Worm (Caenorhabditis elegans) whole organism, midembryonic: Measurements from ENCODE around the gene C42D8.1.

ENCODE experiments used
- T22C8.4 ChIP-seq: fragments of 200-800 bp; sonication (Bioruptor generic); IDR thresholded peaks from 2 replicates; pipeline ENCODE4 v1.3.6; 2022; ENCODE audit warnings: missing genetic modification characterization, missing compliant biosample characterization
- cog-1 ChIP-seq: sonication (generic microtip); optimal IDR thresholded peaks from 2 replicates; lab custom pipeline; 2016; ENCODE audit warnings: missing genetic modification characterization, missing compliant biosample characterization
- flt-1 ChIP-seq: fragments of 200-800 bp; sonication (Bioruptor generic); IDR thresholded peaks from 2 replicates; pipeline ENCODE4 v1.3.6; 2022; ENCODE audit warnings: missing genetic modification characterization, missing compliant biosample characterization
- klf-2 ChIP-seq: fragments of 200-800 bp; sonication (Bioruptor generic); conservative IDR thresholded peaks from 2 replicates; pipeline ENCODE4 v1.3.6; 2022; ENCODE audit warnings: missing genetic modification reagents, missing genetic modification characterization, missing compliant biosample characterization
- med-1 ChIP-seq: sonication (generic microtip); optimal IDR thresholded peaks from 2 replicates; lab custom pipeline; 2017; ENCODE audit warnings: missing genetic modification characterization, mild to moderate bottlenecking, missing compliant biosample characterization, antibody characterized with exemption, missing genetic modification reagents; ENCODE audit not compliant: insufficient read depth
- ref-1 ChIP-seq: fragments of 200-800 bp; sonication (Bioruptor generic); conservative IDR thresholded peaks from 2 replicates; pipeline ENCODE4 v1.3.6; 2022; ENCODE audit warnings: missing genetic modification reagents, missing genetic modification characterization, missing compliant biosample characterization
- tab-1 ChIP-seq: fragments of 200-800 bp; sonication (Bioruptor generic); IDR thresholded peaks from 2 replicates; pipeline ENCODE4 v1.3.6; 2022; ENCODE audit warnings: missing genetic modification characterization, missing compliant biosample characterization
- ztf-23 ChIP-seq: fragments of 200-800 bp; sonication (Bioruptor generic); IDR thresholded peaks from 2 replicates; pipeline ENCODE4 v1.3.6; 2022; ENCODE audit warnings: missing genetic modification reagents, missing genetic modification characterization, missing compliant biosample characterization
- ztf-29 ChIP-seq: fragments of 200-800 bp; sonication (Bioruptor generic); IDR thresholded peaks from 2 replicates; pipeline ENCODE4 v1.3.6; 2022; ENCODE audit warnings: missing genetic modification reagents, missing genetic modification characterization, missing compliant biosample characterization

The C42D8.1 gene

ce11 chrX:5109130-5109529 is at the start of gene C42D8.1:
TSS of gene C42D8.1 (plus strand) at chrX:5109506.
- TF ChIP-seq tab-1 (GFP tag; lab: Robert Waterston, UW) (no peak), ref-1 (GFP tag; lab: Robert Waterston, UW) (no peak), med-1 (GFP tag; lab: Kevin White, UChicago) (no peak), flt-1 (GFP tag; lab: Robert Waterston, UW) (no peak), klf-2 (GFP tag; lab: Robert Waterston, UW) (no peak), T22C8.4 (GFP tag; lab: Robert Waterston, UW) (no peak), cog-1 (tag; lab: Kevin White, UChicago) (no peak), ztf-23 (GFP tag; lab: Robert Waterston, UW) (no peak), ztf-29 (GFP tag; lab: Robert Waterston, UW) (no peak)

DNA sequence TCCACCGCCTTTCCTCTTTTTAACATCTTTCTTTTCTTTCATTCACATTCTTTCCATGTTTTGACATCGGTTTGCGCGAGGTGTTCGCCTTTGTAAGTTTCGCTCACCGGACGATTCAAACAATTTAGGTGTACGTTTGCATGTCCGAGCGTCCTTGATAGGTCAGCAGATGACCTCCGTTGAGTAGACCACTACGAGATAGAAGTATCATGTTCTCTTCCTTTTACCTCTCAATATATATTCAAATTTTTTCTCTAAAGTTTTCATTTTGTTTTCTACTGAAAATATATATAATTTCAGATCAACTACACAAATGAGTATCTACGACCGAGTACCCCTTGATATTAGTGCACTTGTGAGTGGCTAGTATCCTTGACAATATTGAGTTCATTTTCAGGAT is 48.5 kb upstream of the C42D8.1 start, which contains the start of gene C24H10.3:
Gene C24H10.3 (plus strand): TSS at position 301 of the 400 bp plus-strand sequence.
- no peak for TF ChIP-seq tab-1 (GFP tag; lab: Robert Waterston, UW)
- TF ChIP-seq ztf-23 (GFP tag; lab: Robert Waterston, UW): no peak
- TF ChIP-seq ztf-29 (GFP tag; lab: Robert Waterston, UW): no peak
- TF ChIP-seq T22C8.4 (GFP tag; lab: Robert Waterston, UW): no peak
- no peak for TF ChIP-seq ref-1 (GFP tag; lab: Robert Waterston, UW)
- no peak for TF ChIP-seq med-1 (GFP tag; lab: Kevin White, UChicago)
- TF ChIP-seq cog-1 (tag; lab: Kevin White, UChicago): no peak
- TF ChIP-seq klf-2 (GFP tag; lab: Robert Waterston, UW): no peak
- TF ChIP-seq flt-1 (GFP tag; lab: Robert Waterston, UW): no peak

ce11 chrX:5061763-5062162 is 47.5 kb upstream of the C42D8.1 start:
- no peak for TF ChIP-seq cog-1 (tag; lab: Kevin White, UChicago)
- TF ChIP-seq ztf-23 (GFP tag; lab: Robert Waterston, UW): no peak
- TF ChIP-seq flt-1 (GFP tag; lab: Robert Waterston, UW): no peak
- TF ChIP-seq tab-1 (GFP tag; lab: Robert Waterston, UW): no peak
- no peak for TF ChIP-seq ref-1 (GFP tag; lab: Robert Waterston, UW)
- no peak for TF ChIP-seq ztf-29 (GFP tag; lab: Robert Waterston, UW)
- no peak for TF ChIP-seq T22C8.4 (GFP tag; lab: Robert Waterston, UW)
- TF ChIP-seq med-1 (GFP tag; lab: Kevin White, UChicago): no peak
- no peak for TF ChIP-seq klf-2 (GFP tag; lab: Robert Waterston, UW)

DNA sequence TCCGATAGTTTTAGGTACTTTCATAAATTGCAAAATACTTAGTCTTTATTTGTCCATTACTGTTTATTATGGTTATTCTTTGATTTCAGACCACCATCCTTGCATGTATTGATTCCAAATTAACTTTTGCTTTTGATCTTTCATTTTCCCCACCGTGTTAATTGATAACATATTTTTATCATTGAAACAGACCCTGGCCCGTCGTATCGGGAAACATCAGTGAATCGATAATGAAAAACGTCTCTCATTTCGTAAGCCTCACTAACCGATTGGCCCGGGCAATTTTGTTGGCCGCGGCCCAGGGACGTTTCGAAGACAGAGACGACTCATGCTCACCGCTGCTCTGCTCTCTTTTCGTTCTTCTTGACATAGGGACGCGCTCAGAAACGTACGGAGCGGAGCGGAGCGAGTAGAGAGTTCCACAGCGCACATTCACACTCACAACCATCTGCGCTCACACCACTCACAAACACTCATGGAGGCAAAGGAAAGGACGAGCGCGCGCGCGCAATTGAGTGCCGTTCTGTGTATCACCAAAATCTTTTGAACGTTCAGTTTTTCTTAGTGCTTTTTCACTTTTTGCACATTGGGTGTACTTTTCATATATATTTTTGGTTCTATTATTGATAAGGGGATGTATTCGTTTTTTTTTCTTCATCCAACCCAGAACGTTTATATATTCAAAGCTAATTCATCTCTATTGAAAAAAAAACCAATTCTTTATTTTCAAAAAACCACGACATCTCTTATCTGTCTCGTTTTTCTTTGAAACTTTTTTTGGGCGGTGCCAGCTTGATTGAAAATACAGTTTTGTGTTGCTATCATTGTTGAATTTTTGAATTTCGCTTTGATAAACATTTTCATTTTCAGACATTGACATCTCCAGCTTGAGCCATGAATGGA is 45.3 kb upstream of the C42D8.1 start, which contains the start of gene C24H10.2:
Gene C24H10.2 (plus strand): TSS at position 853 of the 903 bp plus-strand sequence.
- TF ChIP-seq ref-1 (GFP tag; lab: Robert Waterston, UW) (no peak), tab-1 (GFP tag; lab: Robert Waterston, UW) (0 out of 2 replicates have a peak, but pooled peaks have one; percentile 56), ztf-29 (GFP tag; lab: Robert Waterston, UW) (no peak), med-1 (GFP tag; lab: Kevin White, UChicago) (no peak), flt-1 (GFP tag; lab: Robert Waterston, UW) (peak; percentile 58; the same call in 1 of the 2 replicates), T22C8.4 (GFP tag; lab: Robert Waterston, UW) (no peak), klf-2 (GFP tag; lab: Robert Waterston, UW) (no peak), ztf-23 (GFP tag; lab: Robert Waterston, UW) (0 out of 2 replicates have a peak, but pooled peaks have one; percentile 9), cog-1 (tag; lab: Kevin White, UChicago) (peak; percentile 7)

DNA sequence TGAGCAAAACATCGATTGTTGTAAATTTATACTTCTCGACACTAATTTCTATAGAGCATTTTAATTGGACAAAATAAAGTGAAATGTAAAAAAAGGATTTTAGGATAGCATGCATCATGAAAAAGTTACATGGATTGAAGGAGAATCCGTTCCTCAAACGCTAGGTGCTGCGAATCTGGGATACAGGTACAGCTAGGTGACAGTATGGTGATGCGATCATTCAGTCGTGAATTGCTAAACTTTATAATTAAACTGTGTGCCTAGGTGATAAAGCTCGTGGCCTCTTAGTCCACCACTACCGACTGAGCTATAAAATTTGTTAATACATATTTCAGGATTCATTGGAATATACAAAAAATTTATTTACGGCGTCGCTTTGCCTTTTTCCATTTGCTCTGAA is 42.7 kb upstream of the C42D8.1 start:
- TF ChIP-seq T22C8.4 (GFP tag; lab: Robert Waterston, UW) (no peak), ztf-29 (GFP tag; lab: Robert Waterston, UW) (no peak), flt-1 (GFP tag; lab: Robert Waterston, UW) (no peak), med-1 (GFP tag; lab: Kevin White, UChicago) (no peak), ref-1 (GFP tag; lab: Robert Waterston, UW) (no peak), cog-1 (tag; lab: Kevin White, UChicago) (no peak), ztf-23 (GFP tag; lab: Robert Waterston, UW) (no peak), tab-1 (GFP tag; lab: Robert Waterston, UW) (no peak), klf-2 (GFP tag; lab: Robert Waterston, UW) (no peak)

DNA sequence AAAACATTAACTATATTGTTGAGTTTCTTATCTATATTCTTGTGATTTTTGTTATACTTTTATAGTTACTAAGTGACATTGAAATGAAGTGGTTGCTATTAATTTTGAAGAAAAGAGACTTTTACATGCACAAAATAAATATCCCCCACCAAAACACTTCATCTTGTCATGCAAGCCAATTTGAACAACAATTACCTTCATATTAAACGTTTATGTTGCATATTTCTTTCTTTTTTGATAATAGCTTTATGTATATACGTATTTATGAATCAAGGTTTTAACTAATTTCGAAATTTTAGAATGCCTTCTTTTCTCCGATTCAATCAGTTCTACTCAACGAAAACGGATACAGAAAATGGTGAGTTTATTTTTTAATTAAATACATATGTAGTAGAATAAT is 41.5 kb upstream of the C42D8.1 start, which contains the start of gene clc-7:
Gene clc-7 (plus strand): TSS at position 301 of the 400 bp plus-strand sequence.
- TF ChIP-seq flt-1 (GFP tag; lab: Robert Waterston, UW) (no peak), ztf-29 (GFP tag; lab: Robert Waterston, UW) (no peak), ztf-23 (GFP tag; lab: Robert Waterston, UW) (no peak), med-1 (GFP tag; lab: Kevin White, UChicago) (no peak), T22C8.4 (GFP tag; lab: Robert Waterston, UW) (no peak), klf-2 (GFP tag; lab: Robert Waterston, UW) (no peak), cog-1 (tag; lab: Kevin White, UChicago) (no peak), tab-1 (GFP tag; lab: Robert Waterston, UW) (no peak), ref-1 (GFP tag; lab: Robert Waterston, UW) (no peak)

ce11 chrX:5071025-5071424 is 38.3 kb upstream of the C42D8.1 start:
- TF ChIP-seq cog-1 (tag; lab: Kevin White, UChicago) (peak; percentile 14), ztf-29 (GFP tag; lab: Robert Waterston, UW) (no peak)

DNA sequence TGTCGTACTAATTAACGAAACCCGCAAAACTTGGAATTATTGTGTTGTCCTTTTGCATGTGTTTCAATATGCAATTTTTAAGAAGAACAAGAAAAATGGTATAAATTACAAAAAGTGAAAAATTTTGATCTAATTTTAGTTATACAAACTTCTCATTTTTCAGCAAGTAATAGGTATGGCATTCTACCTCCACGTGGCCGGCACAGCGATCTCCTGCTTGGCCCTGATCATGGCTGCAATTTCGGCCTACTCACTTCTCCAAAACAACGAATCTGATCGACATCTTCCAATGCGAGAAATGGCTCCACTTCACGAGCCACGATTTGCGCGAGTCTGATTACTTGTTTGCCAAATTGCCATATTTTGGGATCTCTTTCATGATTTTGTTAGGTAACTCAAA is 35.4 kb upstream of the C42D8.1 start:
- no peak for TF ChIP-seq cog-1 (tag; lab: Kevin White, UChicago)
- TF ChIP-seq flt-1 (GFP tag; lab: Robert Waterston, UW): no peak
- no peak for TF ChIP-seq ztf-23 (GFP tag; lab: Robert Waterston, UW)
- TF ChIP-seq ztf-29 (GFP tag; lab: Robert Waterston, UW): no peak
